Worm (Caenorhabditis elegans) whole organism, L3 larva: ENCODE results near the gene T06A1.5.

Experiments
- ceh-82 ChIP-seq: fragments of 150-350 bp; optimal IDR thresholded peaks from 2 replicates; lab custom pipeline; 2014; ENCODE audit warnings: missing biosample characterization, missing genetic modification characterization
- ceh-9 ChIP-seq: sonication (generic microtip); optimal IDR thresholded peaks from 2 replicates; lab custom pipeline; 2018; ENCODE audit warnings: missing biosample characterization, missing genetic modification characterization
- daf-12 ChIP-seq: fragments of 150-350 bp; optimal IDR thresholded peaks from 2 replicates; lab custom pipeline; 2014; ENCODE audit warnings: missing biosample characterization, missing genetic modification reagents, missing genetic modification characterization
- elt-1 ChIP-seq: fragments of 150-350 bp; optimal IDR thresholded peaks from 2 replicates; lab custom pipeline; 2014; ENCODE audit warnings: missing biosample characterization, missing genetic modification characterization
- elt-3 ChIP-seq, 3 experiments: fragments of 150-350 bp in 1 of 3; sonication (generic microtip) in 2 of 3; optimal IDR thresholded peaks; 2 replicates in 2 of 3; 4 replicates in 1 of 3; lab custom pipeline; 2014 to 2017; ENCODE audit warnings: missing biosample characterization in 3 of 3, missing genetic modification characterization in 3 of 3
- eor-1 ChIP-seq, 2 experiments: fragments of 150-350 bp; optimal IDR thresholded peaks; 2 replicates each; lab custom pipeline; 2014 to 2018; ENCODE audit warnings: missing biosample characterization in 2 of 2, missing genetic modification characterization in 2 of 2
- lin-39 ChIP-seq: fragments of 150-350 bp; optimal IDR thresholded peaks from 2 replicates; lab custom pipeline; 2018; ENCODE audit warnings: missing biosample characterization, missing genetic modification reagents, missing genetic modification characterization
- mdl-1 ChIP-seq: fragments of 150-350 bp; optimal IDR thresholded peaks from 2 replicates; lab custom pipeline; 2014; ENCODE audit warnings: missing biosample characterization, missing genetic modification characterization
- nhr-237 ChIP-seq: fragments of 150-350 bp; optimal IDR thresholded peaks from 2 replicates; lab custom pipeline; 2014; ENCODE audit warnings: missing biosample characterization, missing genetic modification characterization
- nhr-76 ChIP-seq: fragments of 150-350 bp; sonication (generic microtip); optimal IDR thresholded peaks from 5 replicates; lab custom pipeline; 2014; ENCODE audit warnings: missing biosample characterization, missing genetic modification characterization
- ztf-11 ChIP-seq: fragments of 150-350 bp; optimal IDR thresholded peaks from 2 replicates; lab custom pipeline; 2014; ENCODE audit warnings: missing biosample characterization, missing genetic modification characterization

DNA sequence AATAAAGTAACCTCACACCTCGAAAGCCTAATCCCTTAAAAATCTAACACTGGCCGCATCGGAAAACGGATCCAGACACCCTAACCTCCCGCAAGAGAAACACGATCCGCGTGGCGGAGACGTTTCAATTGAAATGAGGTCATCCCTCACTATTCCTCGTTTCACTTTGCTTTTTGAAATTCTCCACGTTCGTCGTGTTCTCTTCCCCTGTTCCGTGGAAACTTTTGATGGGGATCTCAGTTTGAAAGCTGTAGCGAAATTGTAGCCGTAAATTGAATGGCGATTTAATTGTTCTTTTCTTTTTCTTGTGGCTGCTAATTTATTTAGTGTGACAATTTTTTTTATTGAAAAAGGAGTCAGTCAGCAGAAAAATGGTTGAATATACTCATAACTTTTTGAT, 41.8 kb downstream of the T06A1.5 start:
- no peak for TF ChIP-seq ceh-82 (tag; lab: Kevin White, UChicago)
- TF ChIP-seq elt-3 (tag; optimal IDR thresholded peaks at IDR 0.05; lab: Kevin White, UChicago): no peak
- no peak for TF ChIP-seq daf-12 (tag; lab: Kevin White, UChicago)
- no peak for TF ChIP-seq nhr-237 (tag; lab: Kevin White, UChicago)
- TF ChIP-seq mdl-1 (tag; lab: Kevin White, UChicago): no peak
- no peak for TF ChIP-seq eor-1 (tag; optimal IDR thresholded peaks at IDR 0.05; lab: Kevin White, UChicago)
- no peak for TF ChIP-seq ztf-11 (tag; lab: Kevin White, UChicago)
- TF ChIP-seq nhr-76 (tag; lab: Kevin White, UChicago): no peak
- TF ChIP-seq ceh-9 (tag; lab: Kevin White, UChicago): no peak
- no peak for TF ChIP-seq elt-1 (tag; lab: Kevin White, UChicago)
- TF ChIP-seq lin-39 (tag; lab: Kevin White, UChicago): no peak
